Worm (Caenorhabditis elegans) whole organism, mixed stage, embryonic: ENCODE results near the gene asns-2.

ENCODE experiments used
- M03D4.4 ChIP-seq: sonication (generic microtip); optimal IDR thresholded peaks from 2 replicates; lab custom pipeline; 2017; ENCODE audit warnings: mild to moderate bottlenecking, missing genetic modification characterization, missing compliant biosample characterization
- bed-3 ChIP-seq: fragments of 200-800 bp; sonication (Bioruptor generic); optimal IDR thresholded peaks from 3 replicates; lab custom pipeline; 2018; ENCODE audit warnings: mild to moderate bottlenecking, missing genetic modification characterization, moderate library complexity, missing compliant biosample characterization
- blmp-1 ChIP-seq: fragments of 150-350 bp; optimal IDR thresholded peaks from 2 replicates; lab custom pipeline; 2014; ENCODE audit warnings: missing biosample characterization, missing genetic modification characterization
- ceh-83 ChIP-seq: fragments of 200-800 bp; sonication (Bioruptor generic); optimal IDR thresholded peaks from 2 replicates; lab custom pipeline; 2018; ENCODE audit warnings: mild to moderate bottlenecking, missing genetic modification characterization, missing compliant biosample characterization
- ces-1 ChIP-seq: fragments of 150-350 bp; optimal IDR thresholded peaks from 2 replicates; lab custom pipeline; 2014; ENCODE audit warnings: missing biosample characterization, missing genetic modification reagents, missing genetic modification characterization
- cnd-1 ChIP-seq: fragments of 200-800 bp; sonication (Bioruptor generic); optimal IDR thresholded peaks from 2 replicates; lab custom pipeline; 2018; ENCODE audit warnings: mild to moderate bottlenecking, missing genetic modification characterization, missing compliant biosample characterization
- drap-1 ChIP-seq: fragments of 200-800 bp; sonication (Bioruptor generic); optimal IDR thresholded peaks from 3 replicates; lab custom pipeline; 2018; ENCODE audit warnings: mild to moderate bottlenecking, missing genetic modification characterization, missing compliant biosample characterization
- elt-1 ChIP-seq: sonication (generic microtip); optimal IDR thresholded peaks from 2 replicates; lab custom pipeline; 2017; ENCODE audit warnings: missing genetic modification characterization, mild to moderate bottlenecking, missing compliant biosample characterization, antibody characterized with exemption, moderate library complexity, borderline replicate concordance; ENCODE audit not compliant: insufficient read depth
- elt-3 ChIP-seq: fragments of 150-350 bp; optimal IDR thresholded peaks from 2 replicates; lab custom pipeline; 2014; ENCODE audit warnings: missing biosample characterization, missing genetic modification characterization
- flh-1 ChIP-seq: fragments of 200-800 bp; sonication (Bioruptor generic); optimal IDR thresholded peaks from 2 replicates; lab custom pipeline; 2018; ENCODE audit warnings: mild to moderate bottlenecking, missing genetic modification characterization, moderate library complexity, missing compliant biosample characterization
- ham-2 ChIP-seq: fragments of 200-800 bp; sonication (Bioruptor generic); optimal IDR thresholded peaks from 2 replicates; lab custom pipeline; 2018; ENCODE audit warnings: mild to moderate bottlenecking, missing genetic modification characterization, missing compliant biosample characterization
- hlh-1 ChIP-seq: fragments of 150-350 bp; optimal IDR thresholded peaks from 2 replicates; lab custom pipeline; 2014; ENCODE audit warnings: missing biosample characterization, missing genetic modification reagents, missing genetic modification characterization
- lin-13 ChIP-seq: fragments of 150-350 bp; optimal IDR thresholded peaks from 2 replicates; lab custom pipeline; 2014; ENCODE audit warnings: missing biosample characterization, missing genetic modification characterization
- lin-32 ChIP-seq: fragments of 200-800 bp; sonication (Bioruptor generic); optimal IDR thresholded peaks from 2 replicates; lab custom pipeline; 2018; ENCODE audit warnings: mild to moderate bottlenecking, missing genetic modification characterization, missing compliant biosample characterization
- lsy-2 ChIP-seq: fragments of 150-350 bp; optimal IDR thresholded peaks from 2 replicates; lab custom pipeline; 2014; ENCODE audit warnings: missing biosample characterization, missing genetic modification characterization
- mab-5 ChIP-seq: fragments of 150-350 bp; optimal IDR thresholded peaks from 2 replicates; lab custom pipeline; 2014; ENCODE audit warnings: missing biosample characterization, missing genetic modification characterization
- mep-1 ChIP-seq: fragments of 150-350 bp; optimal IDR thresholded peaks from 2 replicates; lab custom pipeline; 2017; ENCODE audit warnings: missing biosample characterization, missing genetic modification reagents, missing genetic modification characterization, inconsistent platforms
- mls-2 ChIP-seq: sonication (generic microtip); optimal IDR thresholded peaks from 2 replicates; lab custom pipeline; 2016; ENCODE audit warnings: mild to moderate bottlenecking, missing genetic modification characterization, moderate library complexity, missing compliant biosample characterization
- nhr-12 ChIP-seq: fragments of 150-350 bp; optimal IDR thresholded peaks from 2 replicates; lab custom pipeline; 2014; ENCODE audit warnings: missing biosample characterization, missing genetic modification characterization
- nhr-2 ChIP-seq: fragments of 150-350 bp; optimal IDR thresholded peaks from 2 replicates; lab custom pipeline; 2014; ENCODE audit warnings: missing biosample characterization, missing genetic modification characterization
- nhr-237 ChIP-seq: fragments of 150-350 bp; optimal IDR thresholded peaks from 2 replicates; lab custom pipeline; 2014; ENCODE audit warnings: missing biosample characterization, missing genetic modification characterization
- nhr-28 ChIP-seq: fragments of 150-350 bp; optimal IDR thresholded peaks from 2 replicates; lab custom pipeline; 2014; ENCODE audit warnings: missing biosample characterization, missing genetic modification characterization
- nhr-76 ChIP-seq: sonication (generic microtip); optimal IDR thresholded peaks from 2 replicates; lab custom pipeline; 2017; ENCODE audit warnings: missing biosample characterization, missing genetic modification characterization
- sem-2 ChIP-seq: fragments of 200-800 bp; sonication (Bioruptor generic); optimal IDR thresholded peaks from 2 replicates; lab custom pipeline; 2018; ENCODE audit warnings: mild to moderate bottlenecking, missing genetic modification characterization, missing compliant biosample characterization
- snpc-4 ChIP-seq: fragments of 150-350 bp; optimal IDR thresholded peaks from 2 replicates; lab custom pipeline; 2014; ENCODE audit warnings: missing biosample characterization, missing genetic modification characterization
- tbx-8 ChIP-seq: fragments of 200-800 bp; sonication (Bioruptor generic); optimal IDR thresholded peaks from 2 replicates; lab custom pipeline; 2018; ENCODE audit warnings: mild to moderate bottlenecking, missing genetic modification characterization, moderate library complexity, missing compliant biosample characterization
- unc-120 ChIP-seq: sonication (generic microtip); optimal IDR thresholded peaks from 2 replicates; lab custom pipeline; 2017; ENCODE audit warnings: missing genetic modification characterization, missing compliant biosample characterization; ENCODE audit not compliant: poor library complexity, severe bottlenecking
- unc-39 ChIP-seq: fragments of 150-350 bp; optimal IDR thresholded peaks from 2 replicates; lab custom pipeline; 2014; ENCODE audit warnings: missing biosample characterization, missing genetic modification characterization
- unc-62 ChIP-seq: fragments of 150-350 bp; optimal IDR thresholded peaks from 2 replicates; lab custom pipeline; 2014; ENCODE audit warnings: missing biosample characterization, missing genetic modification reagents, missing genetic modification characterization

asns-2 gene

ce11 chrX:8762927-8763326 is 12.2 kb upstream of the asns-2 start:
- no peak for TF ChIP-seq ceh-83 (GFP tag; lab: Kevin White, UChicago)
- TF ChIP-seq flh-1 (GFP tag; lab: Kevin White, UChicago) = no peak
- no peak for TF ChIP-seq nhr-237
- TF ChIP-seq elt-3 = no peak
- TF ChIP-seq bed-3 = no peak
- no peak for TF ChIP-seq nhr-28 (tag; lab: Kevin White, UChicago)
- peak; percentile 28 for TF ChIP-seq unc-120 (tag; lab: Kevin White, UChicago)
- TF ChIP-seq cnd-1 (tag; lab: Kevin White, UChicago) = no peak
- TF ChIP-seq lin-13 (tag; lab: Kevin White, UChicago) = no peak
- TF ChIP-seq hlh-1 (tag; lab: Kevin White, UChicago) = peak; percentile 27
- no peak for TF ChIP-seq drap-1 (GFP tag; lab: Kevin White, UChicago)
- no peak for TF ChIP-seq unc-39 (tag; lab: Kevin White, UChicago)

DNA sequence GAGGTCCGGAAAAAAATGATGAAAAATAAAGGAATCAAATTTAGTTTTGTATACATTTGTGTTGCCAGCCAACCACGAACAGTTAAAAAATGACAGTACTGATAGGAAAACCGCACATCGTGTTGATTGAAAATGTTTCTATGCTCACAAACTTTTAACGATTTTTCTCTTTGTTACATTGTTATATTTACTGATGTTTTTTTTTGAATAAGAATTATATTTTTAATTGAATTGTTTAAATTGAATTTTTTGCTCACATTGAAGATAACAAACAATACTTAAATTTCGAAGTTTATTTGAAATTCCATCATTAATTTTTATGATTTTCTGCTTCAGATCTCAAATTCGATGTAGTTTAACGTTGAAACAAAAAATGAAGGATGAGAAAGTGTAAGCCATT is 10.8 kb upstream of the asns-2 start, which contains the start of gene M02D8.5:
TSS of gene M02D8.5 (minus strand) at position 101 of the 400 bp plus-strand sequence.
- TF ChIP-seq blmp-1 = no peak
- TF ChIP-seq snpc-4 (tag; lab: Kevin White, UChicago) = no peak
- no peak for TF ChIP-seq unc-120 (tag; lab: Kevin White, UChicago)

ce11 chrX:8761060-8761459 is 10.3 kb upstream of the asns-2 start:
- TF ChIP-seq nhr-28 (tag; lab: Kevin White, UChicago) (no peak), elt-3 (no peak), mls-2 (tag; lab: Kevin White, UChicago) (no peak), drap-1 (GFP tag; lab: Kevin White, UChicago) (no peak), flh-1 (GFP tag; lab: Kevin White, UChicago) (no peak), lin-32 (GFP tag; lab: Kevin White, UChicago) (no peak), unc-62 (GFP tag; lab: Kevin White, UChicago) (peak; percentile 13)

- TF ChIP-seq lin-32 (GFP tag; lab: Kevin White, UChicago) (no peak), blmp-1 (no peak), snpc-4 (tag; lab: Kevin White, UChicago) (no peak), tbx-8 (GFP tag; lab: Kevin White, UChicago) (no peak), unc-62 (GFP tag; lab: Kevin White, UChicago) (no peak), sem-2 (GFP tag; lab: Kevin White, UChicago) (no peak), drap-1 (GFP tag; lab: Kevin White, UChicago) (no peak), mab-5 (tag; lab: Kevin White, UChicago) (no peak), ham-2 (no peak), elt-3 (no peak), nhr-12 (tag; lab: Kevin White, UChicago) (no peak), flh-1 (GFP tag; lab: Kevin White, UChicago) (no peak), M03D4.4 (no peak), ceh-83 (GFP tag; lab: Kevin White, UChicago) (no peak), mls-2 (tag; lab: Kevin White, UChicago) (no peak), nhr-28 (tag; lab: Kevin White, UChicago) (no peak), nhr-2 (tag; lab: Kevin White, UChicago) (no peak)
Measured at ce11 chrX:8755987-8756386, 5.2 kb upstream of the asns-2 start.

- TF ChIP-seq sem-2 (GFP tag; lab: Kevin White, UChicago) = no peak
- no peak for TF ChIP-seq unc-120 (tag; lab: Kevin White, UChicago)
- TF ChIP-seq mep-1 (tag; lab: Kevin White, UChicago) = no peak
- no peak for TF ChIP-seq M03D4.4
- TF ChIP-seq mab-5 (tag; lab: Kevin White, UChicago) = no peak
- TF ChIP-seq snpc-4 (tag; lab: Kevin White, UChicago) = no peak
- TF ChIP-seq elt-1 (tag; lab: Kevin White, UChicago) = no peak
- no peak for TF ChIP-seq nhr-76 (tag; lab: Kevin White, UChicago)
- TF ChIP-seq lsy-2 (tag; lab: Kevin White, UChicago) = no peak
- no peak for TF ChIP-seq lin-13 (tag; lab: Kevin White, UChicago)
- TF ChIP-seq nhr-28 (tag; lab: Kevin White, UChicago) = no peak
- TF ChIP-seq nhr-2 (tag; lab: Kevin White, UChicago) = no peak
- TF ChIP-seq ces-1 (GFP tag; lab: Kevin White, UChicago) = no peak
Measured at ce11 chrX:8754285-8754795, 3.6 kb upstream of the asns-2 start.
